Fruit fly (Drosophila melanogaster) whole organism, wandering third instar larva: ENCODE measurements around the gene MetRS-m.

ENCODE experiments used
- Abd-B ChIP-seq: fragments of >200 bp; optimal IDR thresholded peaks from 2 replicates; lab custom pipeline; 2017; ENCODE audit warnings: missing biosample characterization, missing genetic modification characterization
- CrebA ChIP-seq: fragments of 200-800 bp; sonication (Bioruptor generic); optimal IDR thresholded peaks from 2 replicates; lab custom pipeline; 2016; ENCODE audit warnings: missing biosample characterization, mild to moderate bottlenecking, missing genetic modification characterization, borderline replicate concordance
- Hr83 ChIP-seq: fragments of 200-300 bp; sonication (Bioruptor generic); optimal IDR thresholded peaks from 2 replicates; lab custom pipeline; 2016; ENCODE audit warnings: missing biosample characterization, mild to moderate bottlenecking, missing genetic modification characterization, moderate library complexity; ENCODE audit not compliant: poor library complexity, severe bottlenecking
- N ChIP-seq: fragments of >200 bp; optimal IDR thresholded peaks from 2 replicates; lab custom pipeline; 2018; ENCODE audit warnings: missing biosample characterization, missing external identifiers, missing genetic modification characterization
- Sp1 ChIP-seq: fragments of 200-800 bp; sonication (Bioruptor generic); optimal IDR thresholded peaks from 3 replicates; lab custom pipeline; 2019; ENCODE audit warnings: missing biosample characterization, mild to moderate bottlenecking, missing genetic modification characterization, moderate library complexity
- jim ChIP-seq: fragments of 175-275, 200-325 bp; sonication (Bioruptor generic); optimal IDR thresholded peaks from 2 replicates; lab custom pipeline; 2016; ENCODE audit warnings: missing biosample characterization, mild to moderate bottlenecking, missing genetic modification characterization
- pan ChIP-seq: fragments of >200 bp; optimal IDR thresholded peaks from 2 replicates; lab custom pipeline; 2017

The MetRS-m gene

DNA sequence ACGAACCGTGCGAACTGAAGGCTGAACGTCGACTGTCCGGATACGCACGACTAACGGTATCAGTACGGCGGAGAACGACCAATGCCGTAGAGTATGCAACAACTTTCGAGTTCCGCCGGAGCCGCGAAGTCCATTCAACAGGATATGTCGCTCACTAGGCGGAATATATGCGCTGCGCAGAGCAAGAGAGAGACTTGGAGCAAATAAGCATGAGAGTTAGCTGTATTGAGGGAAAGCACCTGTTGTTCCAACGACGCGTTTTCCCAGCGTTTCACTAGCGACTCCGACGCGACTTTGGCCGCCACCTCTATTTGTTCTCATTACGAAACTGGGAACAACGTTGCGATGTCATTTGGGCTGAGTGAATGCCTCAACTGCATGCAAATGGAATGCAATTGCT is 45.0 kb downstream of the MetRS-m start, which contains the start of gene Dop1R1:
TSS of gene Dop1R1 (minus strand) at position 35 of the 400 bp plus-strand sequence.
- TF ChIP-seq Abd-B (GFP tag; lab: Kevin White, UChicago) (no peak), Hr83 (GFP tag; lab: Kevin White, UChicago) (no peak), jim (no peak), Sp1 (GFP tag; lab: Kevin White, UChicago) (no peak), N (no peak), pan (lab: Kevin White, UChicago) (no peak), CrebA (no peak)
